Worm (Caenorhabditis elegans) whole organism, L1 larva: ENCODE data around the gene prdx-2.

ENCODE experiments used
- ama-1 ChIP-seq: fragments of 150-350 bp; optimal IDR thresholded peaks from 2 replicates; lab custom pipeline; 2014
- skn-1 ChIP-seq: fragments of 150-350 bp; optimal IDR thresholded peaks from 2 replicates; lab custom pipeline; 2014; ENCODE audit warnings: missing biosample characterization, missing genetic modification characterization
- zag-1 ChIP-seq: fragments of 150-350 bp; optimal IDR thresholded peaks from 2 replicates; lab custom pipeline; 2014; ENCODE audit warnings: missing biosample characterization, missing genetic modification characterization

DNA sequence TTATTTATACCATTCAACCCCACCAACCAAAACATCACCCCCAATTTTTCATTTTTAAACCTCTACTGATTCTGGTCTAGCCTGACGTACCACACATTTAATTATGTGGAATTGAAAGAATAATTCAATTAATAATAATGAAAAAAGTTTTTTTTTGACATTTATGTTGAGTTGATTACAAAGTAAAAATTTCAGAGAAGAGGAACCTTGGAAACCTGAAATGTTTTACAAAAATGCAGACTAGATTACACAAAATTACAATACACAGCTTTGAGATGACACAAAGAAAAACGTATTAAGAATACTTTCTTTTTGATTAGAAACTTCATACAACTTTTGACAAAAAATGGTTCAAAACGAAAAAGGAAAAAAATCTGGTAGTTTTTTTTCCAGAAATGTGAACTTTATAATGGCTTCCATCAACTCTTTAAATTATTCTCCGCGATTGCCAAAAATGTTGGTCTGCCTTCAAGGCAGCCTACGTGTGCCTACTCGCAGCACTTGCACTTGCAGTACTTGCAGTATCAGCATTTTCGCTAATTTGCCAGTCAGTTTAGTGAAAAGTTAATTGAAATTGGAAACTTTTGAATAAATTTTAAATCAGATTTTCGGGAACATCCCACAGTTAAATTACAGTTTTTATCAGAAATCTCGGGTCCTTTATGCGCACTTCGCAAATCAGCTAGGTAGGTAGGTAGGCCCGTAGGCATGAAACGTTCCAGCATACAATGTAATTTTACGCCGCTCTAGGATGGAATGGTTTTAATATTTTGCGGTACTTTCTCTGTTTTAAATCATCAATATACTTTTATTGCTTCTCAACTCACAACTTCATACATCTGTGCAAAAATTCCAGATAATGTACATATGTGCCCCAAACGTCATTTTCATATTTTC lies 37.1 kb upstream of the prdx-2 start:
- TF ChIP-seq skn-1 (tag; lab: Kevin White, UChicago) (no peak), zag-1 (tag; lab: Kevin White, UChicago) (no peak), ama-1 (lab: Kevin White, UChicago) (peak; percentile 44)
